Worm (Caenorhabditis elegans): ENCODE measurements around the gene fbxb-99.

fbxb-99 gene

DNA sequence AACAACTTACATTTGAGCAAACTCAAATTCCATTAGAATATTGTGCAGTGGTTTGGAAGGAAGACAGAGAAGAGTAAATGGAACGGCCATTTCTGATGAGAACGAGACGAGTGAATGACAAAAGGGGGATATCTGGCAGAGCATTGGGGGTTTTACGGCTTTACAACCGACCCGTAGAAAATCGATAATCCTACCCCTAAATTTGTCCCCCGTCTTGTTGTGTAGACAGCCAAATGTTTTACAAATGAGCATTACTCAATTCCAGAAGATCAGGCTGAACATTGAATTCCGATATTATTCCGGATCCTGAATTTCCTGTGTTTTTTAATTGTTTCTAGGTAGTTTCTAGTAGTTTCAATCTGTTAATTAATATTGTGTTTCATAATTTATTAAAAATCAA, at the start of gene fbxb-99:
Gene fbxb-99 (minus strand): TSS at position 101 of the 400 bp plus-strand sequence.
- no peak for TF ChIP-seq sox-2 (GFP tag; IDR thresholded peaks at IDR 0.05)
- TF ChIP-seq unc-3 (GFP tag; conservative IDR thresholded peaks at IDR 0.05), result no peak
- no peak for TF ChIP-seq unc-3 (tag; optimal IDR thresholded peaks at IDR 0.05)
- TF ChIP-seq unc-55 (GFP tag; optimal IDR thresholded peaks at IDR 0.05), result no peak
- TF ChIP-seq T23F11.4 (GFP tag; optimal IDR thresholded peaks at IDR 0.05), result no peak
- no peak for TF ChIP-seq sdc-2 (tag; optimal IDR thresholded peaks at IDR 0.05)
- TF ChIP-seq ceh-2 (tag; optimal IDR thresholded peaks at IDR 0.05), result no peak
- no peak for TF ChIP-seq ceh-48 (tag; optimal IDR thresholded peaks at IDR 0.05)
- no peak for TF ChIP-seq ceh-19 (GFP tag; optimal IDR thresholded peaks at IDR 0.05)
- no peak for TF ChIP-seq tbx-2 (tag; optimal IDR thresholded peaks at IDR 0.05)
- no peak for TF ChIP-seq ceh-18 (tag; optimal IDR thresholded peaks at IDR 0.05)
- TF ChIP-seq K09A11.1 (tag; optimal IDR thresholded peaks at IDR 0.05; ENCODE audit: insufficient read depth), result no peak

DNA sequence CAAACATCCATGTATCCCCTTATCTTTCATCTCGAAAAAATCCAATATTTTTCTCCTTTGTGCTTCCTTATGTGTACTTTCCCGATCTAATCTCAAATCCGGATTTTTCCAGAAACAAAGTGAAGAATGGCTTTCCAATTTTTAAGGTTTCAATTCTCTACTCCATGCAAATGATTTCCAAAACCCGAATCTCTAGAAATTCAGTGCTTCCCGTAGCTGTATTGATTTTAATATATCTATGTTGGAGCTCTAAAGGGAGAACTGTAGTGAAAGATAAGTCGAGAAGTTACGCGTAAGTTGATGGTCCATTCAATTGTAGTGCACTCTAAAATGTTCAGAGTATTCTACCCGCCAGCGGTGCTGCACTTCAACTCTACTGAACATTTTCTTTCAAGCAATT, 46.3 kb upstream of the fbxb-99 start, which contains the start of gene C17A2.4:
Gene C17A2.4 (plus strand): TSS at position 301 of the 400 bp plus-strand sequence.
- no peak for TF ChIP-seq T23F11.4 (GFP tag; optimal IDR thresholded peaks at IDR 0.05)
- TF ChIP-seq zip-5 (tag; optimal IDR thresholded peaks at IDR 0.05), result no peak
- no peak for TF ChIP-seq pat-9 (tag; optimal IDR thresholded peaks at IDR 0.05)
- TF ChIP-seq ceh-45 (GFP tag; IDR thresholded peaks at IDR 0.05), result no peak
- no peak for TF ChIP-seq ceh-31 (tag; optimal IDR thresholded peaks at IDR 0.05)
- no peak for TF ChIP-seq fax-1 (tag; optimal IDR thresholded peaks at IDR 0.05)

- TF ChIP-seq madf-2 (tag; optimal IDR thresholded peaks at IDR 0.05), result no peak
- no peak for TF ChIP-seq zip-5 (tag; optimal IDR thresholded peaks at IDR 0.05)
- no peak for TF ChIP-seq hlh-15 (tag; optimal IDR thresholded peaks at IDR 0.05)
- no peak for TF ChIP-seq che-1 (tag; optimal IDR thresholded peaks at IDR 0.05)
- no peak for TF ChIP-seq dmd-4 (tag; optimal IDR thresholded peaks at IDR 0.05; ENCODE audit: borderline replicate concordance)
- TF ChIP-seq unc-86 (tag; optimal IDR thresholded peaks at IDR 0.05), result no peak
- no peak for TF ChIP-seq ztf-16 (tag; optimal IDR thresholded peaks at IDR 0.05)
These were observed 42.7 kb upstream of the fbxb-99 start, which contains the start of gene oac-4 for ce11 chrII:3835915-3836314. oac-4 (minus strand) TSS chrII:3836015.

ce11 chrII:3832383-3832782, 39.1 kb upstream of the fbxb-99 start, which contains the start of gene F54D10.9:
F54D10.9 (minus strand) TSS chrII:3832483.
- no peak for TF ChIP-seq fkh-10 (GFP tag; optimal IDR thresholded peaks at IDR 0.05)
- TF ChIP-seq unc-86 (tag; optimal IDR thresholded peaks at IDR 0.05), result no peak
- no peak for TF ChIP-seq dmd-4 (tag; optimal IDR thresholded peaks at IDR 0.05; ENCODE audit: borderline replicate concordance)
- TF ChIP-seq ceh-24 (tag; optimal IDR thresholded peaks at IDR 0.05), result no peak
- TF ChIP-seq pax-1 (tag; optimal IDR thresholded peaks at IDR 0.05), result no peak
- TF ChIP-seq ceh-14 (tag; optimal IDR thresholded peaks at IDR 0.05), result no peak
- no peak for TF ChIP-seq ceh-18 (tag; optimal IDR thresholded peaks at IDR 0.05)
- TF ChIP-seq ref-2 (tag; optimal IDR thresholded peaks at IDR 0.05), result no peak
- no peak for TF ChIP-seq pha-2 (tag; optimal IDR thresholded peaks at IDR 0.05)
- no peak for TF ChIP-seq ttx-3 (tag; optimal IDR thresholded peaks at IDR 0.05)
- TF ChIP-seq sox-2 (GFP tag; IDR thresholded peaks at IDR 0.05), result no peak
- TF ChIP-seq hlh-8 (tag; optimal IDR thresholded peaks at IDR 0.05), result no peak
- no peak for TF ChIP-seq F13H6.1 (tag; optimal IDR thresholded peaks at IDR 0.05)

ce11 chrII:3829623-3830022, 36.4 kb upstream of the fbxb-99 start:
- no peak for TF ChIP-seq ceh-48 (tag; optimal IDR thresholded peaks at IDR 0.05)
- TF ChIP-seq npax-4 (tag; optimal IDR thresholded peaks at IDR 0.05), result no peak
- no peak for TF ChIP-seq pqm-1 (tag; optimal IDR thresholded peaks at IDR 0.05)
- TF ChIP-seq fax-1 (tag; optimal IDR thresholded peaks at IDR 0.05), result no peak
- TF ChIP-seq sdc-2 (tag; optimal IDR thresholded peaks at IDR 0.05), result no peak
- no peak for TF ChIP-seq hlh-15 (tag; optimal IDR thresholded peaks at IDR 0.05)
- no peak for TF ChIP-seq sox-2 (GFP tag; IDR thresholded peaks at IDR 0.05)
- no peak for TF ChIP-seq ceh-2 (tag; optimal IDR thresholded peaks at IDR 0.05)
- no peak for TF ChIP-seq ceh-24 (tag; optimal IDR thresholded peaks at IDR 0.05)
- no peak for TF ChIP-seq ceh-22 (tag; optimal IDR thresholded peaks at IDR 0.05)
- no peak for TF ChIP-seq odd-2 (tag; optimal IDR thresholded peaks at IDR 0.05)
- TF ChIP-seq pat-9 (tag; optimal IDR thresholded peaks at IDR 0.05), result no peak
- TF ChIP-seq ceh-31 (tag; optimal IDR thresholded peaks at IDR 0.05), result no peak
- TF ChIP-seq ahr-1 (tag; optimal IDR thresholded peaks at IDR 0.05), result no peak
- TF ChIP-seq ceh-19 (GFP tag; optimal IDR thresholded peaks at IDR 0.05), result no peak
- no peak for TF ChIP-seq Y22D7AL.16 (tag; optimal IDR thresholded peaks at IDR 0.05)
- no peak for TF ChIP-seq ceh-34 (tag; optimal IDR thresholded peaks at IDR 0.05)
- no peak for TF ChIP-seq ama-1 (optimal IDR thresholded peaks at IDR 0.05)

All from whole organism, late embryonic.